Worm (Caenorhabditis elegans): ENCODE data around the gene knl-3.

The knl-3 gene

ce11 chrV:1868596-1869263 is at the start of gene knl-3:
Gene knl-3, plus strand, starts transcription at chrV:1869213.
- TF ChIP-seq ztf-11 (tag; optimal IDR thresholded peaks at IDR 0.05) (peak; percentile 49), unc-39 (tag; optimal IDR thresholded peaks at IDR 0.05) (no peak), sem-2 (GFP tag; optimal IDR thresholded peaks at IDR 0.05) (no peak), cnd-1 (tag; optimal IDR thresholded peaks at IDR 0.05) (peak; percentile 77), elt-1 (tag; optimal IDR thresholded peaks at IDR 0.05; ENCODE audit: borderline replicate concordance, insufficient read depth) (no peak), zip-8 (tag; optimal IDR thresholded peaks at IDR 0.05) (no peak), blmp-1 (tag; optimal IDR thresholded peaks at IDR 0.05) (peak; percentile 20), elt-3 (tag; optimal IDR thresholded peaks at IDR 0.05) (no peak), hlh-1 (tag; optimal IDR thresholded peaks at IDR 0.05) (peak; percentile 12), ceh-83 (GFP tag; optimal IDR thresholded peaks at IDR 0.05) (peak; percentile 72), flh-1 (GFP tag; optimal IDR thresholded peaks at IDR 0.05) (no peak), lin-13 (tag; optimal IDR thresholded peaks at IDR 0.05) (peak; percentile 97), pha-4 (tag; optimal IDR thresholded peaks at IDR 0.05) (peak; percentile 89), nhr-2 (tag; optimal IDR thresholded peaks at IDR 0.05) (no peak), nhr-76 (tag; optimal IDR thresholded peaks at IDR 0.05) (no peak), unc-62 (GFP tag; optimal IDR thresholded peaks at IDR 0.05) (peak; percentile 28), ham-2 (GFP tag; optimal IDR thresholded peaks at IDR 0.05) (peak; percentile 23), mab-5 (tag; optimal IDR thresholded peaks at IDR 0.05) (no peak), nhr-237 (tag; optimal IDR thresholded peaks at IDR 0.05) (peak; percentile 83), drap-1 (GFP tag; optimal IDR thresholded peaks at IDR 0.05) (peak; percentile 60), ceh-39 (tag; optimal IDR thresholded peaks at IDR 0.05) (peak; percentile 66), snpc-4 (tag; optimal IDR thresholded peaks at IDR 0.05) (no peak), lin-32 (GFP tag; optimal IDR thresholded peaks at IDR 0.05) (no peak), mep-1 (tag; optimal IDR thresholded peaks at IDR 0.05) (peak; percentile 89), unc-120 (tag; optimal IDR thresholded peaks at IDR 0.05; ENCODE audit: poor library complexity, severe bottlenecking) (peak; percentile 59), tbx-8 (GFP tag; optimal IDR thresholded peaks at IDR 0.05) (peak; percentile 52), M03D4.4 (tag; optimal IDR thresholded peaks at IDR 0.05) (peak; percentile 80), ces-1 (GFP tag; optimal IDR thresholded peaks at IDR 0.05) (peak; percentile 68), bed-3 (GFP tag; optimal IDR thresholded peaks at IDR 0.05) (peak; percentile 54), mls-2 (tag; optimal IDR thresholded peaks at IDR 0.05) (peak; percentile 85), nhr-28 (tag; optimal IDR thresholded peaks at IDR 0.05) (no peak), ceh-43 (GFP tag; optimal IDR thresholded peaks at IDR 0.05) (peak; percentile 54), nhr-12 (tag; optimal IDR thresholded peaks at IDR 0.05) (no peak), lsy-2 (tag; optimal IDR thresholded peaks at IDR 0.05) (peak; percentile 81), sptf-1 (tag; optimal IDR thresholded peaks at IDR 0.05) (peak; percentile 92)

DNA sequence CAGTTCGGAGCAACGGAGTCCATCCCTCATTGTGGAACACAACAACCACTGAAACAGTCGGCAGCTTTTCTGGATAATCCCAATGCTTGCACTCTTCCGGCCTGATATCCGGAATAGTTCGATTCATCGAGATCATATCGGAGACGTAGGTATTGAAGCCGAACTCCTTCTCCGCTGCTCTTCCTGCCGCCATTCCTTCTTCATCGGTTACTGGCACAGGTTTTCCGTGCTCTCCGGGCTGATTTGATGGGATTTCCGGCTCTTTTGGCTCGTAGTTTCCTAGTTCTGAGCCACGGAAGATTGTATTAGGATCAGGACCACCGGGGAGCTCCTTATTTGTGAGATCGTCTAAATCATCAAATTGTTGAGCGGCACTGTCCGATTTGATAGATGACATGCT is 49.0 kb upstream of the knl-3 start:
- TF ChIP-seq mab-5 (tag; optimal IDR thresholded peaks at IDR 0.05) (no peak), mep-1 (tag; optimal IDR thresholded peaks at IDR 0.05) (no peak)

- no peak for TF ChIP-seq ceh-83 (GFP tag; optimal IDR thresholded peaks at IDR 0.05)
- TF ChIP-seq flh-1 (GFP tag; optimal IDR thresholded peaks at IDR 0.05), result no peak
- TF ChIP-seq nhr-76 (tag; optimal IDR thresholded peaks at IDR 0.05), result no peak
- TF ChIP-seq drap-1 (GFP tag; optimal IDR thresholded peaks at IDR 0.05), result no peak
- no peak for TF ChIP-seq mab-5 (tag; optimal IDR thresholded peaks at IDR 0.05)
- TF ChIP-seq ceh-39 (tag; optimal IDR thresholded peaks at IDR 0.05), result no peak
- no peak for TF ChIP-seq mls-2 (tag; optimal IDR thresholded peaks at IDR 0.05)
- TF ChIP-seq mep-1 (tag; optimal IDR thresholded peaks at IDR 0.05), result no peak
- no peak for TF ChIP-seq unc-62 (GFP tag; optimal IDR thresholded peaks at IDR 0.05)
- no peak for TF ChIP-seq ztf-11 (tag; optimal IDR thresholded peaks at IDR 0.05)
- no peak for TF ChIP-seq cnd-1 (tag; optimal IDR thresholded peaks at IDR 0.05)
- no peak for TF ChIP-seq nhr-237 (tag; optimal IDR thresholded peaks at IDR 0.05)
Observed at ce11 chrV:1820749-1821148, 48.3 kb upstream of the knl-3 start.

DNA sequence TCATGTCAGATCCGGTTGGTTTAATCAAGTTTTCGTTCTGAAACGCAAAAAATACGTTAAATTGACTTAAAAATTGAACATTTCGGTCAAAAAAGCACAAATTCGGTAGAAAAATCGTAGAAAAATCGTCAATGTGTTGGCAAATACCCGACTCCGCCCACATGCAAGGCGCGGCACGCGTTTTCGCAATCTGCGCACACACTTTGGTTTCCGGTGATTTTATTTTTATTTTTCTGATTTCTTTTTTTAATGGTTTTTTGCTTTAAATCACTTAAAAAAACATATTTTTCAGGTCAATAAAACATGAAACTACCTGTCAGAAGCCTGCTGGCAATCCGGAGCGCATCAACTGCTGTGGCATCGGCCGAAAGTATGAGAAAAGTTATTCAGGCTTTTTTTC is 47.7 kb upstream of the knl-3 start, which contains the start of the genes gly-7 and mrpl-39:
TSS of gene gly-7 (minus strand) at position 37 of the 400 bp plus-strand sequence.
TSS of gene mrpl-39 (plus strand) at position 293 of the 400 bp plus-strand sequence.
- TF ChIP-seq mls-2 (tag; optimal IDR thresholded peaks at IDR 0.05), result peak; percentile 29
- no peak for TF ChIP-seq elt-1 (tag; optimal IDR thresholded peaks at IDR 0.05; ENCODE audit: borderline replicate concordance, insufficient read depth)
- no peak for TF ChIP-seq unc-62 (GFP tag; optimal IDR thresholded peaks at IDR 0.05)
- no peak for TF ChIP-seq nhr-12 (tag; optimal IDR thresholded peaks at IDR 0.05)
- TF ChIP-seq drap-1 (GFP tag; optimal IDR thresholded peaks at IDR 0.05), result peak; percentile 31
- TF ChIP-seq blmp-1 (tag; optimal IDR thresholded peaks at IDR 0.05), result peak; percentile 29
- TF ChIP-seq lin-32 (GFP tag; optimal IDR thresholded peaks at IDR 0.05), result no peak
- TF ChIP-seq flh-1 (GFP tag; optimal IDR thresholded peaks at IDR 0.05), result no peak
- TF ChIP-seq ceh-83 (GFP tag; optimal IDR thresholded peaks at IDR 0.05), result no peak
- TF ChIP-seq nhr-28 (tag; optimal IDR thresholded peaks at IDR 0.05), result no peak
- peak; percentile 14 for TF ChIP-seq ham-2 (GFP tag; optimal IDR thresholded peaks at IDR 0.05)
- TF ChIP-seq ceh-39 (tag; optimal IDR thresholded peaks at IDR 0.05), result no peak
- no peak for TF ChIP-seq ceh-43 (GFP tag; optimal IDR thresholded peaks at IDR 0.05)
- no peak for TF ChIP-seq unc-39 (tag; optimal IDR thresholded peaks at IDR 0.05)
- peak; percentile 14 for TF ChIP-seq unc-120 (tag; optimal IDR thresholded peaks at IDR 0.05; ENCODE audit: poor library complexity, severe bottlenecking)
- TF ChIP-seq lin-13 (tag; optimal IDR thresholded peaks at IDR 0.05), result no peak
- TF ChIP-seq bed-3 (GFP tag; optimal IDR thresholded peaks at IDR 0.05), result peak; percentile 17
- TF ChIP-seq ztf-11 (tag; optimal IDR thresholded peaks at IDR 0.05), result no peak
- no peak for TF ChIP-seq ces-1 (GFP tag; optimal IDR thresholded peaks at IDR 0.05)
- TF ChIP-seq zip-8 (tag; optimal IDR thresholded peaks at IDR 0.05), result no peak
- TF ChIP-seq nhr-237 (tag; optimal IDR thresholded peaks at IDR 0.05), result peak; percentile 5
- TF ChIP-seq sem-2 (GFP tag; optimal IDR thresholded peaks at IDR 0.05), result no peak
- TF ChIP-seq pha-4 (tag; optimal IDR thresholded peaks at IDR 0.05), result no peak
- TF ChIP-seq nhr-2 (tag; optimal IDR thresholded peaks at IDR 0.05), result no peak
- no peak for TF ChIP-seq elt-3 (tag; optimal IDR thresholded peaks at IDR 0.05)
- peak; percentile 48 for TF ChIP-seq M03D4.4 (tag; optimal IDR thresholded peaks at IDR 0.05)
- no peak for TF ChIP-seq tbx-8 (GFP tag; optimal IDR thresholded peaks at IDR 0.05)
- TF ChIP-seq mep-1 (tag; optimal IDR thresholded peaks at IDR 0.05), result peak; percentile 5
- TF ChIP-seq snpc-4 (tag; optimal IDR thresholded peaks at IDR 0.05), result no peak
- TF ChIP-seq nhr-76 (tag; optimal IDR thresholded peaks at IDR 0.05), result no peak
- TF ChIP-seq hlh-1 (tag; optimal IDR thresholded peaks at IDR 0.05), result peak; percentile 40
- TF ChIP-seq mab-5 (tag; optimal IDR thresholded peaks at IDR 0.05), result no peak
- no peak for TF ChIP-seq cnd-1 (tag; optimal IDR thresholded peaks at IDR 0.05)
- TF ChIP-seq sptf-1 (tag; optimal IDR thresholded peaks at IDR 0.05), result peak; percentile 73
- TF ChIP-seq lsy-2 (tag; optimal IDR thresholded peaks at IDR 0.05), result no peak

Measured in whole organism, mixed stage, embryonic.